Fruit fly (Drosophila melanogaster) whole organism, wandering third instar larva: ENCODE measurements around the gene Cdep.

Experiments used
- Abd-B ChIP-seq: fragments of >200 bp; optimal IDR thresholded peaks from 2 replicates; lab custom pipeline; 2017; ENCODE audit warnings: missing biosample characterization, missing genetic modification characterization
- CG32264 ChIP-seq: fragments of 200-800 bp; sonication (Bioruptor generic); optimal IDR thresholded peaks from 2 replicates; lab custom pipeline; 2016; ENCODE audit warnings: missing biosample characterization, missing genetic modification characterization
- CG9705 ChIP-seq: fragments of 200-800 bp; sonication (Bioruptor generic); optimal IDR thresholded peaks from 2 replicates; lab custom pipeline; 2018; ENCODE audit warnings: missing biosample characterization, mild to moderate bottlenecking, missing genetic modification characterization
- Dfd ChIP-seq: fragments of >200 bp; optimal IDR thresholded peaks from 2 replicates; lab custom pipeline; 2017; ENCODE audit warnings: missing biosample characterization, missing genetic modification characterization
- Dif ChIP-seq: fragments of 200-275, 200-300 bp; sonication (Bioruptor generic); optimal IDR thresholded peaks from 2 replicates; lab custom pipeline; 2018; ENCODE audit warnings: missing biosample characterization, missing genetic modification characterization; ENCODE audit not compliant: partially characterized antibody
- GATAd ChIP-seq: sonication (Bioruptor generic); optimal IDR thresholded peaks from 2 replicates; lab custom pipeline; 2016; ENCODE audit warnings: missing biosample characterization, missing genetic modification characterization
- HLH106 ChIP-seq: fragments of 200-800 bp; optimal IDR thresholded peaks from 3 replicates; lab custom pipeline; 2019; ENCODE audit warnings: missing biosample characterization, mild to moderate bottlenecking, missing genetic modification characterization, moderate library complexity
- Hnf4 ChIP-seq: fragments of 200-800 bp; sonication (Bioruptor generic); optimal IDR thresholded peaks from 2 replicates; lab custom pipeline; 2016; ENCODE audit warnings: missing biosample characterization, mild to moderate bottlenecking, missing genetic modification characterization
- Hr78 ChIP-seq: fragments of >200 bp; optimal IDR thresholded peaks from 2 replicates; lab custom pipeline; 2017; ENCODE audit warnings: missing biosample characterization, missing genetic modification characterization
- Hr83 ChIP-seq: fragments of 200-300 bp; sonication (Bioruptor generic); optimal IDR thresholded peaks from 2 replicates; lab custom pipeline; 2016; ENCODE audit warnings: missing biosample characterization, mild to moderate bottlenecking, missing genetic modification characterization, moderate library complexity; ENCODE audit not compliant: poor library complexity, severe bottlenecking
- Jra ChIP-seq: sonication (Bioruptor generic); optimal IDR thresholded peaks from 2 replicates; lab custom pipeline; 2016; ENCODE audit warnings: missing biosample characterization, missing genetic modification characterization
- Mio ChIP-seq: sonication (Bioruptor generic); optimal IDR thresholded peaks from 2 replicates; lab custom pipeline; 2016; ENCODE audit warnings: missing biosample characterization, missing genetic modification characterization
- N ChIP-seq: fragments of >200 bp; optimal IDR thresholded peaks from 2 replicates; lab custom pipeline; 2018; ENCODE audit warnings: missing biosample characterization, missing external identifiers, missing genetic modification characterization
- OdsH ChIP-seq: fragments of 200-800 bp; sonication (Bioruptor generic); optimal IDR thresholded peaks from 2 replicates; lab custom pipeline; 2016; ENCODE audit warnings: missing biosample characterization, mild to moderate bottlenecking, missing genetic modification characterization
- Rel ChIP-seq, 2 experiments: fragments of 200-800 bp; sonication (Bioruptor generic) in 1 of 2; optimal IDR thresholded peaks; 2 replicates in 1 of 2; 3 replicates in 1 of 2; lab custom pipeline; 2016 to 2019; ENCODE audit warnings: mild to moderate bottlenecking in 2 of 2, missing biosample characterization in 2 of 2, missing genetic modification characterization in 2 of 2, moderate library complexity in 1 of 2
- Sp1 ChIP-seq: fragments of 200-800 bp; sonication (Bioruptor generic); optimal IDR thresholded peaks from 3 replicates; lab custom pipeline; 2019; ENCODE audit warnings: missing biosample characterization, mild to moderate bottlenecking, missing genetic modification characterization, moderate library complexity
- Vsx2 ChIP-seq: fragments of 200-300, 225-300 bp; sonication (Bioruptor generic); optimal IDR thresholded peaks from 2 replicates; lab custom pipeline; 2018; ENCODE audit warnings: missing biosample characterization, missing genetic modification characterization; ENCODE audit not compliant: partially characterized antibody
- br ChIP-seq: fragments of 200-800 bp; sonication (Bioruptor generic); optimal IDR thresholded peaks from 2 replicates; lab custom pipeline; 2016; ENCODE audit warnings: missing biosample characterization, missing genetic modification characterization
- brk ChIP-seq: fragments of 200-800 bp; sonication (Bioruptor generic); optimal IDR thresholded peaks from 2 replicates; lab custom pipeline; 2016; ENCODE audit warnings: missing biosample characterization, mild to moderate bottlenecking, missing genetic modification characterization
- dl ChIP-seq, 2 experiments: fragments of 175-275, 200-275 bp in 1 of 2; fragments of 200-275 bp in 1 of 2; sonication (Bioruptor generic); optimal IDR thresholded peaks; lab custom pipeline; 2018; ENCODE audit warnings: mild to moderate bottlenecking in 2 of 2, missing biosample characterization in 2 of 2, missing genetic modification characterization in 2 of 2, moderate library complexity in 2 of 2; ENCODE audit not compliant: partially characterized antibody in 2 of 2, insufficient read depth in 1 of 2
- dmrt93B ChIP-seq: fragments of 200-800 bp; sonication (Bioruptor generic); optimal IDR thresholded peaks from 2 replicates; lab custom pipeline; 2018; ENCODE audit warnings: missing biosample characterization, mild to moderate bottlenecking, missing genetic modification characterization
- dsf ChIP-seq: sonication (Bioruptor generic); optimal IDR thresholded peaks from 2 replicates; lab custom pipeline; 2016; ENCODE audit warnings: missing biosample characterization, missing genetic modification characterization, borderline replicate concordance
- ey ChIP-seq: fragments of 200-800 bp; sonication (Bioruptor generic); optimal IDR thresholded peaks from 2 replicates; lab custom pipeline; 2016; ENCODE audit warnings: missing biosample characterization, missing genetic modification characterization
- foxo ChIP-seq, 2 experiments: fragments of 200-800 bp; sonication (Bioruptor generic); optimal IDR thresholded peaks; 2 replicates in 1 of 2; 3 replicates in 1 of 2; lab custom pipeline; 2016 to 2017; ENCODE audit warnings: missing biosample characterization in 2 of 2, missing genetic modification characterization in 2 of 2
- fru ChIP-seq: fragments of 200-800 bp; sonication (Bioruptor generic); optimal IDR thresholded peaks from 3 replicates; lab custom pipeline; 2016; ENCODE audit warnings: missing biosample characterization, mild to moderate bottlenecking, missing genetic modification characterization
- h ChIP-seq: fragments of 200-800 bp; sonication (Bioruptor generic); optimal IDR thresholded peaks from 3 replicates; lab custom pipeline; 2016; ENCODE audit warnings: missing biosample characterization, mild to moderate bottlenecking, missing genetic modification characterization
- jim ChIP-seq: fragments of 175-275, 200-325 bp; sonication (Bioruptor generic); optimal IDR thresholded peaks from 2 replicates; lab custom pipeline; 2016; ENCODE audit warnings: missing biosample characterization, mild to moderate bottlenecking, missing genetic modification characterization
- pan ChIP-seq: fragments of >200 bp; optimal IDR thresholded peaks from 2 replicates; lab custom pipeline; 2017
- psq ChIP-seq: fragments of 200-800 bp; sonication (Bioruptor generic); optimal IDR thresholded peaks from 3 replicates; lab custom pipeline; 2017; ENCODE audit warnings: missing biosample characterization, mild to moderate bottlenecking, missing genetic modification characterization, moderate library complexity
- rgr ChIP-seq: fragments of 200-800 bp; sonication (Bioruptor generic); optimal IDR thresholded peaks from 3 replicates; lab custom pipeline; 2016; ENCODE audit warnings: missing biosample characterization, mild to moderate bottlenecking, missing genetic modification characterization
- sage ChIP-seq: fragments of 200-800 bp; sonication (Bioruptor generic); optimal IDR thresholded peaks from 2 replicates; lab custom pipeline; 2016; ENCODE audit warnings: missing biosample characterization, mild to moderate bottlenecking, missing genetic modification characterization
- usp ChIP-seq: fragments of >200 bp; optimal IDR thresholded peaks from 2 replicates; lab custom pipeline; 2017; ENCODE audit warnings: missing biosample characterization, missing genetic modification characterization
- woc ChIP-seq: sonication (Bioruptor generic); optimal IDR thresholded peaks from 2 replicates; lab custom pipeline; 2016; ENCODE audit warnings: missing biosample characterization, mild to moderate bottlenecking, missing genetic modification characterization

Cdep gene

DNA sequence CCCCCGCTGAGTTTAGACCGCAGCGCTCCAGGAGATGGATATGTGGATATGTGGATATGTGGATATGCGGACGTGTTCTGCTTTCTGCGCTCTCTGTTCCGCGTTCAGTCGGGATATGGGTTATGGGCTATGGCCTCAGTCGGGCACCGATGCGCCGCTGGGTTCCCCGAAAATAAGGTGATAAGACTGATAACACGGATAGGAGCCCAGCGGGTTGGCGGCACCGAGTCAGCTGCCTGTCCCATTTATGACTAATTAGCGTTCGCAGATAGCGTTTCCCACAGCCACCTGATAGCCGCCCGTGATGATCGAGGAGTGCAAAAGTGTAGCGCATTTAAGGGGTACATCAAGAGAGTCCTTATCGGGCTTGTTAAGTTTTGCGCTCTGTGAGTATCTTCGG is 44.3 kb upstream of the Cdep start:
- TF ChIP-seq Hr83 (no peak), GATAd (GFP tag; lab: Kevin White, UChicago) (no peak), Vsx2 (GFP tag; lab: Kevin White, UChicago) (no peak), Mio (no peak), Rel (GFP tag; optimal IDR thresholded peaks at IDR 0.05; lab: Kevin White, UChicago) (no peak), Rel (tag; optimal IDR thresholded peaks at IDR 0.05; lab: Kevin White, UChicago) (no peak), brk (GFP tag; lab: Kevin White, UChicago) (no peak), dsf (GFP tag; lab: Kevin White, UChicago) (no peak), pan (no peak), rgr (no peak)

DNA sequence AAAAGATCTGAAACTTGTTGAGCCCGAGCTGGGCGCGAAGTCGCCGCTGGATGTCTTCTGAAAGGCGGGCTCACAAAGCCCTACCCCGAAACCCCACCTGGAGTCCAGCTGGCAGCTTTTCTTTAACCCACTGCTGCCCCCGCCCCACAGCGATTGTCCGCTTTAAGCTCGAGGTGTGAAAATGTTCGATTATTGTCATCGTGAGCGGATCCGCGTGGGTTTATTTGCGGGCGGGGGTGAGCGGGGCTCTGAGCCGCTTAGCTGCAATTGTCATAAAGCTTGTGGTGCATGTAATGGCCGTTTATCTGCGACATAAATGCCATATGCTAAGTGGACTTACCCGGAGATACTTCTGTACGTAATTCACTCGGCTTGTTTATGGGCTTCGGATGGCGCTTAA is 43.4 kb upstream of the Cdep start:
- no peak for TF ChIP-seq br (GFP tag; lab: Kevin White, UChicago)
- no peak for TF ChIP-seq Hnf4 (GFP tag; lab: Kevin White, UChicago)
- no peak for TF ChIP-seq rgr
- no peak for TF ChIP-seq HLH106 (tag; lab: Kevin White, UChicago)
- TF ChIP-seq dsf (GFP tag; lab: Kevin White, UChicago) = no peak
- TF ChIP-seq dl (GFP tag; optimal IDR thresholded peaks at IDR 0.05; lab: Kevin White, UChicago; ENCODE audit: insufficient read depth in 1 of 2, partially characterized antibody in 2 of 2) = no peak

DNA sequence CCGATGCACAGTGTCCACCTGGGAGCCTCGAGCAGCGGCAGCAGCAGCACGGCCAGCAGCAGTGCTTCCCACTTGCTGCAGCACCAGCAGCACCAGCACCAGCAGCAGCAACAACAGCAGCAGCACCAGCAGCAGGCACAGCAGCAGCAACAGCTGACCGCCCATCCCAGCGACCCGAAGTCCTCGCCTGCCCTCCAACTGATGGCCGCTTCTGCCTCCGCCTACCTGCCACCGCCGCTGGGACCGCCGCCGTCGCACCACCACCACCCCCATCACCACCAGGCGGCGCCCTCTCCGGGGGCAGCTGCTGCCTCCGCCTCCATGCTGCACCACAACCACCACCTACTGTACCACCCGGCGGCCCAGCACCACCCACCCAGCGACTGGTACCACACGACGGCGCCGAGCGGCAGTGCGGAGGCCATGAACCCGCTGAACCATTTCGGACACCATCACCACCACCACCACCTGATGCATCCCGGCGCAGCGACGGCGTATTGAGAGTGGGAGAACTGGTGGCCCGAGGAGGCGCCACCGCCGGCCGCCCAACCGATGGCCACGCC is 41.6 kb upstream of the Cdep start:
- TF ChIP-seq woc (GFP tag; lab: Kevin White, UChicago) (no peak), Dfd (GFP tag; lab: Kevin White, UChicago) (peak; percentile 95)
- TF ChIP-seq, all 38 proteins: peak for 1

DNA sequence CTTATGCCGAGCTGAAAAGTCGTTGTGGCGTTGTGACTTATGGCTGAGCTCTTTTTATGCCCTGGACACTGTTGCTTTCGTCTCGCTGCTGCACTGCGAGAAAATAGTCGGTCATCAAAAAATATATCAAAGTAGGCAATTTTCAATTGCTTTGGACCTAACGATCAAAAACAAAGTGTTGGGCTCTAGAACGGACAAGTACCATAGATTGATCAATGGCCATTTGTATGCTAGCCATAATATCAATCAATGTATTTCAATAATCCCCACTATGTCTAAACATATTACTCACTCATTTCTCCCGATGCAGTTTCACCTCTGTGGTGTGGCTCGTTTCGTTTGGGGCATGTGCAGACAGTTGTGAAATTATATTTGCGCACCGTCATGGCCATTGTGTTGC is 36.6 kb upstream of the Cdep start:
- TF ChIP-seq sage (GFP tag; lab: Kevin White, UChicago) (peak; percentile 16), OdsH (GFP tag; lab: Kevin White, UChicago) (peak; percentile 73), HLH106 (tag; lab: Kevin White, UChicago) (peak; percentile 70), CG32264 (GFP tag; lab: Kevin White, UChicago) (peak; percentile 31), rgr (peak; percentile 69), usp (GFP tag; lab: Kevin White, UChicago) (no peak), foxo (GFP tag; optimal IDR thresholded peaks at IDR 0.05; lab: Kevin White, UChicago) (peak in 1 of 2 experiments; percentile 75), br (GFP tag; lab: Kevin White, UChicago) (peak; percentile 79), woc (GFP tag; lab: Kevin White, UChicago) (peak; percentile 67), jim (GFP tag; lab: Kevin White, UChicago) (no peak), brk (GFP tag; lab: Kevin White, UChicago) (no peak), h (GFP tag; lab: Kevin White, UChicago) (peak; percentile 79), Sp1 (GFP tag; lab: Kevin White, UChicago) (peak; percentile 69), GATAd (GFP tag; lab: Kevin White, UChicago) (no peak), psq (GFP tag; lab: Kevin White, UChicago) (peak; percentile 61), ey (GFP tag; lab: Kevin White, UChicago) (peak; percentile 78), CG9705 (GFP tag; lab: Kevin White, UChicago) (peak; percentile 22), fru (peak; percentile 84), dmrt93B (GFP tag; lab: Kevin White, UChicago) (peak; percentile 35)

DNA sequence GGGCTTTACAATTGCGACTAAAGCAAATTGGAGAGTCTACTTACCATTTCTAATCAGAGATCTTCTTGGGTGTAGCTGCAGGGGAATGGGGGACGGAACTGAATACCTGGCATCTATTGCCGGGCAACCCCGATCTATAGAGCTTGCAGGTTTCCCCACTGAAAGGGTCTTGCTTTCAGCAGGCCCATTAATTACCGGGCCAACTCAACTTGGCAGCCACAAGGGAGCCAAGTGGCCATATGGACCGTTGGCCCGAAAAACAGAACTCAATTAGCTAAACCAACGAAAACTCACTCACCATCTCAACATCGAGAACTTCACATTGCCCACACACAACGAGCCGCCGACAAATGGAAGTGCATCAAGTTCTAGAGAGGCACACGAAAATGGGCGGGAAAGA is 31.9 kb upstream of the Cdep start, which contains the start of gene laf:
laf (minus strand) TSS at position 101 of the 400 bp plus-strand sequence.
- TF ChIP-seq Dif (GFP tag; lab: Kevin White, UChicago) (no peak), jim (GFP tag; lab: Kevin White, UChicago) (no peak), Hr78 (GFP tag; lab: Kevin White, UChicago) (no peak), dl (GFP tag; optimal IDR thresholded peaks at IDR 0.05; lab: Kevin White, UChicago; ENCODE audit: insufficient read depth in 1 of 2, partially characterized antibody in 2 of 2) (no peak), CG32264 (GFP tag; lab: Kevin White, UChicago) (no peak), Vsx2 (GFP tag; lab: Kevin White, UChicago) (no peak), rgr (no peak), sage (GFP tag; lab: Kevin White, UChicago) (no peak), h (GFP tag; lab: Kevin White, UChicago) (no peak), N (GFP tag; lab: Kevin White, UChicago) (no peak), pan (no peak), Hr83 (no peak), Sp1 (GFP tag; lab: Kevin White, UChicago) (no peak), Hnf4 (GFP tag; lab: Kevin White, UChicago) (no peak), HLH106 (tag; lab: Kevin White, UChicago) (no peak), Abd-B (GFP tag; lab: Kevin White, UChicago) (no peak), Jra (GFP tag; lab: Kevin White, UChicago) (no peak), psq (GFP tag; lab: Kevin White, UChicago) (no peak)
- TF ChIP-seq, all 38 proteins: peak for 0
